Fruit fly (Drosophila melanogaster) whole organism, pupa: ENCODE measurements around the gene glec.

Experiments used
- CG10348 ChIP-seq: fragments of 200-800 bp; sonication (Bioruptor generic); IDR thresholded peaks from 2 replicates; pipeline ENCODE4 v1.3.6; 2022; ENCODE audit warnings: missing biosample characterization, missing genetic modification characterization
- CG12605 ChIP-seq: fragments of 200-800 bp; sonication (Bioruptor generic); IDR thresholded peaks from 2 replicates; pipeline ENCODE4 v1.3.6; 2022; ENCODE audit warnings: missing biosample characterization, missing genetic modification characterization
- CG13204 ChIP-seq: fragments of 200-800 bp; sonication (Bioruptor generic); optimal IDR thresholded peaks from 2 replicates; lab custom pipeline; 2018; ENCODE audit warnings: missing biosample characterization, mild to moderate bottlenecking, missing genetic modification characterization, moderate library complexity
- CG14655 ChIP-seq: fragments of 200-800 bp; sonication (Bioruptor generic); optimal IDR thresholded peaks from 3 replicates; lab custom pipeline; 2017; ENCODE audit warnings: mild to moderate bottlenecking, missing biosample characterization, missing genetic modification reagents, missing genetic modification characterization
- CG17806 ChIP-seq: fragments of 200-800 bp; sonication (Bioruptor generic); optimal IDR thresholded peaks from 2 replicates; lab custom pipeline; 2018; ENCODE audit warnings: missing biosample characterization, mild to moderate bottlenecking, missing genetic modification characterization, moderate library complexity
- CG32121 ChIP-seq: fragments of 200-800 bp; sonication (Bioruptor generic); IDR thresholded peaks from 2 replicates; pipeline ENCODE4 v1.3.6; 2022; ENCODE audit warnings: missing biosample characterization, missing genetic modification characterization
- CG34367 ChIP-seq: fragments of 200-800 bp; sonication (Bioruptor generic); optimal IDR thresholded peaks from 2 replicates; lab custom pipeline; 2018; ENCODE audit warnings: missing biosample characterization, mild to moderate bottlenecking, missing genetic modification characterization
- CG4496 ChIP-seq: fragments of 200-800 bp; sonication (Bioruptor generic); IDR thresholded peaks from 3 replicates; pipeline ENCODE4 v1.3.6; 2022; ENCODE audit warnings: missing biosample characterization, missing genetic modification characterization
- EcR ChIP-seq: fragments of 200-800 bp; sonication (Bioruptor generic); optimal IDR thresholded peaks from 3 replicates; lab custom pipeline; 2019; ENCODE audit warnings: missing biosample characterization, missing genetic modification characterization, mild to moderate bottlenecking, moderate library complexity, missing genetic modification reagents
- Ets98B ChIP-seq: fragments of 200-800 bp; sonication (Bioruptor generic); IDR thresholded peaks from 2 replicates; pipeline ENCODE4 v1.3.6; 2022; ENCODE audit warnings: missing biosample characterization, missing genetic modification characterization
- Pif1B ChIP-seq: fragments of 200-800 bp; sonication (Bioruptor generic); optimal IDR thresholded peaks from 3 replicates; lab custom pipeline; 2016; ENCODE audit warnings: missing biosample characterization, missing genetic modification characterization
- fd96Ca ChIP-seq: fragments of 200-800 bp; sonication (Bioruptor generic); IDR thresholded peaks from 3 replicates; pipeline ENCODE4 v1.3.6; 2022; ENCODE audit warnings: missing biosample characterization, missing genetic modification characterization
- gl ChIP-seq: fragments of 200-800 bp; sonication (Bioruptor generic); optimal IDR thresholded peaks from 2 replicates; lab custom pipeline; 2018; ENCODE audit warnings: missing biosample characterization, mild to moderate bottlenecking, missing genetic modification characterization

DNA sequence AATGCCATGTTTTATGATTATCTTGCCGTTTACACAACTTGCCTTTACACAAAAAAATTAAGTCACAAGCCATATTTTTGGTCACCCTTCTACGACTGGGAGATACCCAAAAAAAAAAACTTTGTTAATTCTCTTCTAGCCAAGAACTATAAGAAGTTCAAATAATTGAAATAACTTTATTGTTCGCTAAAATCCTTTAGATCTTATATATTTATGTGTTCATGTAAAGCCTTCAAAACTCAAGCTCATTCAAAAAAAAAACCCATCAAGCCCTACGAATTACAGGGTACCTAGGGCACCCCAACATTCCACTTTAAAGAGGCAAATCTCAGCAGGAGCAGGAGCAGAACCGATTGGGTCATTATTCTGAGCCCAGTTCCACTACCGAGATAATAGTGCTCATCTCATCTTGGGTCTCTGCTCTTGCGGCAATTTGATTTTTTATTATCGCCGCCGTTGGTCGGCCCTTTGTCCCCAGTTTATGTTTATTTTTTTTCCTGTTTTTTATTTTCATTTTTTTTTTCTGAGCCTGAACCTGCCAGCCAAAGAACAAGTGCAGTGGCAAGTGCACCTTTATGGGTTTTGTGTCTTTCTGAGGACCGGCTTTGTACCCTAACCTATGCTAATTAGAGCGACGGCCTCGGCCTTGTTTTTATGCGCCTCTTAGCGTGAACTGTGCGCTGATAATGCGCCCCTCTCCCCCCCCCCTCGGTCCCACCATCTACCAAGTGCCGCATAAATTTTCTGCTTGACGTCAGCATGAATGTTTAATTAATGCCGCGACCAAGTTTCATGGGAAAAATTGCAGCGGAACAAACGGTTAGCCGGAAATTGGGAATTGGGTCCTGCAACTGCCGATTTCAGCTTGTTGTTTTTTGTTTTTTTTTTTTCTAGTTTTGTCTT lies 14.3 kb downstream of the glec start:
- TF ChIP-seq CG34367 (tag; lab: Kevin White, UChicago), result no peak
- no peak for TF ChIP-seq gl (tag; lab: Kevin White, UChicago)
- TF ChIP-seq fd96Ca (GFP tag; lab: Robert Waterston, UW), result no peak
- TF ChIP-seq CG17806, result peak; percentile 41
- no peak for TF ChIP-seq CG10348
- TF ChIP-seq Pif1B (GFP tag; lab: Kevin White, UChicago), result no peak
- TF ChIP-seq CG32121 (GFP tag; lab: Robert Waterston, UW), result no peak
- TF ChIP-seq CG12605 (GFP tag; lab: Robert Waterston, UW), result no peak
- TF ChIP-seq CG4496 (GFP tag; lab: Robert Waterston, UW), result no peak
- TF ChIP-seq Ets98B (GFP tag; lab: Robert Waterston, UW), result no peak
- peak; percentile 16 for TF ChIP-seq CG13204
- TF ChIP-seq EcR (GFP tag; lab: Kevin White, UChicago), result peak; percentile 55
- TF ChIP-seq CG14655 (GFP tag; lab: Kevin White, UChicago), result no peak
